Fruit fly (Drosophila melanogaster) whole organism, embryonic: ENCODE measurements around the gene velo.

Source experiments
- ATbp ChIP-seq: fragments of 200-800 bp; sonication (Bioruptor generic); optimal IDR thresholded peaks from 2 replicates; lab custom pipeline; 2017; ENCODE audit warnings: missing biosample characterization, mild to moderate bottlenecking, missing genetic modification characterization, missing genetic modification reagents
- Ada2b ChIP-seq: fragments of 200-800 bp; sonication (Bioruptor generic); IDR thresholded peaks from 2 replicates; pipeline ENCODE4 v1.3.6; 2022; ENCODE audit warnings: missing biosample characterization, missing genetic modification characterization
- Antp ChIP-seq: fragments of 200-800 bp; sonication (Bioruptor generic); optimal IDR thresholded peaks from 3 replicates; lab custom pipeline; 2016; ENCODE audit warnings: missing biosample characterization, missing genetic modification characterization
- Atf6 ChIP-seq: fragments of 200-800 bp; sonication (Bioruptor generic); IDR thresholded peaks from 2 replicates; pipeline ENCODE4 v1.3.6; 2022; ENCODE audit warnings: missing biosample characterization, missing genetic modification characterization
- C15 ChIP-seq: fragments of 200-800 bp; sonication (Bioruptor generic); IDR thresholded peaks from 3 replicates; pipeline ENCODE4 v1.3.6; 2022; ENCODE audit warnings: missing biosample characterization, missing genetic modification characterization
- CG1024 ChIP-seq: fragments of 200-800 bp; sonication (Bioruptor generic); IDR thresholded peaks from 2 replicates; pipeline ENCODE4 v1.3.6; 2022; ENCODE audit warnings: missing biosample characterization, missing genetic modification characterization
- CG10979 ChIP-seq: fragments of 200-800 bp; sonication (Bioruptor generic); optimal IDR thresholded peaks from 2 replicates; lab custom pipeline; 2018; ENCODE audit warnings: missing biosample characterization, mild to moderate bottlenecking, missing genetic modification characterization, moderate library complexity
- CG14441 ChIP-seq: fragments of 200-800 bp; sonication (Bioruptor generic); IDR thresholded peaks from 2 replicates; pipeline ENCODE4 v1.3.6; 2022; ENCODE audit warnings: missing biosample characterization, missing genetic modification characterization
- CG15479 ChIP-seq: fragments of 200-800 bp; sonication (Bioruptor generic); optimal IDR thresholded peaks from 3 replicates; lab custom pipeline; 2019; ENCODE audit warnings: missing biosample characterization, mild to moderate bottlenecking, missing genetic modification characterization, moderate library complexity
- CG16779 ChIP-seq: fragments of 200-800 bp; sonication (Bioruptor generic); IDR thresholded peaks from 2 replicates; pipeline ENCODE4 v1.3.6; 2022; ENCODE audit warnings: missing biosample characterization, missing genetic modification characterization
- CG2678 ChIP-seq: fragments of 200-800 bp; sonication (Bioruptor generic); optimal IDR thresholded peaks from 3 replicates; lab custom pipeline; 2019; ENCODE audit warnings: missing biosample characterization, mild to moderate bottlenecking, missing genetic modification characterization, moderate library complexity
- CG2712 ChIP-seq: fragments of 200-800 bp; optimal IDR thresholded peaks from 3 replicates; lab custom pipeline; 2019; ENCODE audit warnings: missing biosample characterization, mild to moderate bottlenecking, missing genetic modification characterization, moderate library complexity
- CG2875 ChIP-seq: fragments of 200-800 bp; sonication (Bioruptor generic); optimal IDR thresholded peaks from 2 replicates; lab custom pipeline; 2017; ENCODE audit warnings: missing biosample characterization, mild to moderate bottlenecking, missing genetic modification characterization, missing genetic modification reagents
- CG3838 ChIP-seq: fragments of 200-800 bp; sonication (Bioruptor generic); optimal IDR thresholded peaks from 3 replicates; lab custom pipeline; 2016; ENCODE audit warnings: missing biosample characterization, missing genetic modification characterization
- CG6791 ChIP-seq: fragments of 200-800 bp; sonication (Bioruptor generic); IDR thresholded peaks from 3 replicates; pipeline ENCODE4 v1.3.6; 2022; ENCODE audit warnings: missing biosample characterization, missing genetic modification characterization; ENCODE audit not compliant: partially characterized antibody
- CG6813 ChIP-seq: fragments of 200-800 bp; sonication (Bioruptor generic); optimal IDR thresholded peaks from 2 replicates; lab custom pipeline; 2017; ENCODE audit warnings: missing biosample characterization, missing genetic modification characterization, mild to moderate bottlenecking, moderate library complexity, missing genetic modification reagents
- CG8290 ChIP-seq, 3 experiments: fragments of 200-800 bp; sonication (Bioruptor generic); optimal IDR thresholded peaks; 2 replicates each; lab custom pipeline; 2016 to 2019; ENCODE audit warnings: missing biosample characterization in 3 of 3, missing genetic modification characterization in 3 of 3, mild to moderate bottlenecking in 2 of 3, moderate library complexity in 1 of 3
- CG8478 ChIP-seq: fragments of >200 bp; optimal IDR thresholded peaks from 2 replicates; lab custom pipeline; 2018
- CG9876 ChIP-seq: fragments of 200-800 bp; sonication (Bioruptor generic); optimal IDR thresholded peaks from 2 replicates; lab custom pipeline; 2016; ENCODE audit warnings: missing biosample characterization, missing genetic modification characterization
- Dbx ChIP-seq: fragments of 200-800 bp; sonication (Bioruptor generic); IDR thresholded peaks from 3 replicates; pipeline ENCODE4 v1.3.6; 2022; ENCODE audit warnings: missing biosample characterization, missing genetic modification characterization
- Dip2 ChIP-seq: fragments of 200-800 bp; sonication (Bioruptor generic); IDR thresholded peaks from 2 replicates; pipeline ENCODE4 v1.3.6; 2022; ENCODE audit warnings: missing biosample characterization, missing genetic modification characterization
- Ets97D ChIP-seq: fragments of 200-800 bp; sonication (Bioruptor generic); optimal IDR thresholded peaks from 3 replicates; lab custom pipeline; 2016; ENCODE audit warnings: missing biosample characterization, missing genetic modification characterization
- GATAe ChIP-seq: fragments of 200-800 bp; sonication (Bioruptor generic); conservative IDR thresholded peaks from 2 replicates; pipeline ENCODE4 v1.3.6; 2022; ENCODE audit warnings: missing biosample characterization, missing genetic modification characterization
- Gsc ChIP-seq: fragments of 200-800 bp; sonication (Bioruptor generic); IDR thresholded peaks from 2 replicates; pipeline ENCODE4 v1.3.6; 2022; ENCODE audit warnings: missing biosample characterization, missing genetic modification characterization
- HLH3B ChIP-seq: fragments of 200-800 bp; sonication (Bioruptor generic); IDR thresholded peaks from 2 replicates; pipeline ENCODE4 v1.3.6; 2022; ENCODE audit warnings: missing biosample characterization, missing genetic modification characterization
- HmgZ ChIP-seq: fragments of 200-800 bp; sonication (Bioruptor generic); optimal IDR thresholded peaks from 2 replicates; lab custom pipeline; 2018; ENCODE audit warnings: missing biosample characterization, mild to moderate bottlenecking, missing genetic modification characterization
- MTF-1 ChIP-seq: fragments of 200-800 bp; sonication (Bioruptor generic); optimal IDR thresholded peaks from 2 replicates; lab custom pipeline; 2018; ENCODE audit warnings: missing biosample characterization, mild to moderate bottlenecking, missing genetic modification characterization, borderline replicate concordance
- Mad ChIP-seq: fragments of 200-800 bp; sonication (Bioruptor generic); optimal IDR thresholded peaks from 2 replicates; lab custom pipeline; 2016; ENCODE audit warnings: missing biosample characterization, missing genetic modification characterization
- Mrtf ChIP-seq: fragments of 200-800 bp; sonication (Bioruptor generic); IDR thresholded peaks from 3 replicates; pipeline ENCODE4 v1.3.6; 2022; ENCODE audit warnings: missing biosample characterization, missing genetic modification characterization
- NfI ChIP-seq: fragments of 200-800 bp; sonication (Bioruptor generic); optimal IDR thresholded peaks from 3 replicates; lab custom pipeline; 2018; ENCODE audit warnings: missing biosample characterization, mild to moderate bottlenecking, missing genetic modification characterization, moderate library complexity
- Rfx ChIP-seq: fragments of 200-800 bp; sonication (Bioruptor generic); IDR thresholded peaks from 2 replicates; pipeline ENCODE4 v1.3.6; 2022; ENCODE audit warnings: missing biosample characterization, missing genetic modification characterization
- Scr ChIP-seq: fragments of 200-800 bp; sonication (Bioruptor generic); IDR thresholded peaks from 2 replicates; pipeline ENCODE4 v1.3.6; 2022; ENCODE audit warnings: missing biosample characterization, missing genetic modification characterization; ENCODE audit not compliant: partially characterized antibody
- Six4 ChIP-seq: fragments of 200-800 bp; sonication (Bioruptor generic); optimal IDR thresholded peaks from 2 replicates; lab custom pipeline; 2016; ENCODE audit warnings: missing biosample characterization, missing genetic modification characterization
- Vsx1 ChIP-seq: fragments of 200-800 bp; sonication (Bioruptor generic); optimal IDR thresholded peaks from 2 replicates; lab custom pipeline; 2017; ENCODE audit warnings: missing biosample characterization, mild to moderate bottlenecking, missing genetic modification characterization, missing genetic modification reagents
- ara ChIP-seq: fragments of 200-800 bp; sonication (Bioruptor generic); IDR thresholded peaks from 2 replicates; pipeline ENCODE4 v1.3.6; 2022; ENCODE audit warnings: missing biosample characterization, missing genetic modification characterization
- bcd ChIP-seq: fragments of 200-800 bp; sonication (Bioruptor generic); optimal IDR thresholded peaks from 2 replicates; lab custom pipeline; 2017; ENCODE audit warnings: missing biosample characterization, mild to moderate bottlenecking, missing genetic modification characterization
- dmrt99B ChIP-seq: fragments of 200-800 bp; sonication (Bioruptor generic); optimal IDR thresholded peaks from 2 replicates; lab custom pipeline; 2018; ENCODE audit warnings: missing biosample characterization, mild to moderate bottlenecking, missing genetic modification characterization, moderate library complexity
- dysf ChIP-seq: fragments of 200-800 bp; sonication (Bioruptor generic); IDR thresholded peaks from 3 replicates; pipeline ENCODE4 v1.3.6; 2022; ENCODE audit warnings: missing biosample characterization, missing genetic modification characterization
- gcm ChIP-seq: fragments of 200-800 bp; sonication (Bioruptor generic); optimal IDR thresholded peaks from 2 replicates; lab custom pipeline; 2019; ENCODE audit warnings: missing biosample characterization, mild to moderate bottlenecking, missing genetic modification characterization, moderate library complexity
- grn ChIP-seq: fragments of 200-800 bp; sonication (Bioruptor generic); optimal IDR thresholded peaks from 3 replicates; lab custom pipeline; 2017; ENCODE audit warnings: missing biosample characterization, missing genetic modification characterization
- her ChIP-seq: fragments of 200-800 bp; sonication (Bioruptor generic); optimal IDR thresholded peaks from 2 replicates; lab custom pipeline; 2016; ENCODE audit warnings: missing biosample characterization, missing genetic modification characterization
- hth ChIP-seq: fragments of >200 bp; optimal IDR thresholded peaks from 2 replicates; lab custom pipeline; 2017; ENCODE audit warnings: inconsistent platforms
- kni ChIP-seq: fragments of 200-800 bp; sonication (Bioruptor generic); optimal IDR thresholded peaks from 3 replicates; lab custom pipeline; 2017; ENCODE audit warnings: mild to moderate bottlenecking, missing biosample characterization, missing genetic modification reagents, missing genetic modification characterization
- nmo ChIP-seq: fragments of 200-800 bp; sonication (Bioruptor generic); optimal IDR thresholded peaks from 2 replicates; lab custom pipeline; 2018; ENCODE audit warnings: missing biosample characterization, mild to moderate bottlenecking, missing genetic modification characterization, moderate library complexity
- onecut ChIP-seq: fragments of 200-800 bp; sonication (Bioruptor generic); IDR thresholded peaks from 2 replicates; pipeline ENCODE4 v1.3.6; 2022; ENCODE audit warnings: missing biosample characterization, missing genetic modification characterization
- phol ChIP-seq: fragments of 200-800 bp; sonication (Bioruptor generic); optimal IDR thresholded peaks from 3 replicates; lab custom pipeline; 2018; ENCODE audit warnings: missing biosample characterization, mild to moderate bottlenecking, missing genetic modification characterization, moderate library complexity
- salm ChIP-seq: fragments of 200-800 bp; sonication (Bioruptor generic); optimal IDR thresholded peaks from 2 replicates; lab custom pipeline; 2018; ENCODE audit warnings: missing biosample characterization, mild to moderate bottlenecking, missing genetic modification characterization
- schlank ChIP-seq: fragments of 200-800 bp; sonication (Bioruptor generic); optimal IDR thresholded peaks from 2 replicates; lab custom pipeline; 2018; ENCODE audit warnings: missing biosample characterization, mild to moderate bottlenecking, missing genetic modification characterization
- sna ChIP-seq: fragments of 200-800 bp; sonication (Bioruptor generic); IDR thresholded peaks from 2 replicates; pipeline ENCODE4 v1.3.6; 2022; ENCODE audit warnings: missing biosample characterization, missing genetic modification characterization; ENCODE audit not compliant: partially characterized antibody
- tgo ChIP-seq: fragments of 200-800 bp; sonication (Bioruptor generic); IDR thresholded peaks from 3 replicates; pipeline ENCODE4 v1.3.6; 2022; ENCODE audit warnings: missing biosample characterization, missing genetic modification characterization

velo gene

dm6 chr3L:6708995-6709606 lies 43.5 kb downstream of the velo start (continued):
- TF ChIP-seq Mad (GFP tag; lab: Kevin White, UChicago) (peak; percentile 53), Mrtf (GFP tag; lab: Robert Waterston, UW) (peak; percentile 82), Gsc (GFP tag; lab: Robert Waterston, UW) (no peak), Scr (GFP tag; lab: Robert Waterston, UW) (no peak), CG10979 (no peak), sna (GFP tag; lab: Robert Waterston, UW) (no peak), GATAe (GFP tag; lab: Robert Waterston, UW) (peak; percentile 46; the same call in 1 of the 2 replicates), nmo (GFP tag; lab: Kevin White, UChicago) (peak; percentile 58), tgo (GFP tag; lab: Robert Waterston, UW) (peak; percentile 88), phol (tag; lab: Kevin White, UChicago) (peak; percentile 71), HmgZ (peak; percentile 77), Dip2 (no peak), Ada2b (GFP tag; lab: Robert Waterston, UW) (peak; percentile 72; the same call in 1 of the 2 replicates), hth (lab: Kevin White, UChicago) (no peak), NfI (GFP tag; lab: Kevin White, UChicago) (peak; percentile 96), CG15479 (no peak), ATbp (GFP tag; lab: Kevin White, UChicago) (peak; percentile 94), salm (tag; lab: Kevin White, UChicago) (peak; percentile 68), HLH3B (GFP tag; lab: Robert Waterston, UW) (peak; percentile 84), Ets97D (GFP tag; lab: Kevin White, UChicago) (peak; percentile 100), dmrt99B (peak; percentile 67), CG6813 (GFP tag; lab: Kevin White, UChicago) (peak; percentile 89), Antp (peak; percentile 83), her (peak; percentile 70), gcm (GFP tag; lab: Kevin White, UChicago) (peak; percentile 71), MTF-1 (peak; percentile 91), dysf (GFP tag; lab: Robert Waterston, UW) (peak; percentile 81; the same call in 2 of the 3 replicates), CG1024 (GFP tag; lab: Robert Waterston, UW) (peak; percentile 80), CG9876 (peak; percentile 62), CG2678 (tag; lab: Kevin White, UChicago) (peak; percentile 72), kni (GFP tag; lab: Kevin White, UChicago) (peak; percentile 30), bcd (peak; percentile 93), Dbx (GFP tag; lab: Robert Waterston, UW) (peak; percentile 88), schlank (tag; lab: Kevin White, UChicago) (peak; percentile 92), CG3838 (GFP tag; lab: Kevin White, UChicago) (peak; percentile 52), CG2875 (GFP tag; lab: Kevin White, UChicago) (peak; percentile 87), Atf6 (peak; percentile 82), onecut (GFP tag; lab: Robert Waterston, UW) (peak; percentile 81), CG6791 (no peak), Rfx (GFP tag; lab: Robert Waterston, UW) (peak; percentile 95), CG2712 (no peak), ara (GFP tag; lab: Robert Waterston, UW) (peak; percentile 53; the same call in 1 of the 2 replicates), CG16779 (GFP tag; lab: Robert Waterston, UW) (peak; percentile 89), CG8478 (lab: Kevin White, UChicago) (no peak), Vsx1 (GFP tag; lab: Kevin White, UChicago) (peak; percentile 93), Six4 (GFP tag; lab: Kevin White, UChicago) (peak; percentile 77), C15 (GFP tag; lab: Robert Waterston, UW) (peak; percentile 89), CG8290 (GFP tag; optimal IDR thresholded peaks at IDR 0.05; lab: Kevin White, UChicago) (peak; percentile 69), CG8290 (tag; optimal IDR thresholded peaks at IDR 0.05; lab: Kevin White, UChicago) (peak in 1 of 2 experiments; percentile 82), CG14441 (GFP tag; lab: Robert Waterston, UW) (peak; percentile 88), grn (GFP tag; lab: Kevin White, UChicago) (peak; percentile 63)
